Fruit fly (Drosophila melanogaster): ENCODE measurements around the gene CG14736.

CG14736 gene

DNA sequence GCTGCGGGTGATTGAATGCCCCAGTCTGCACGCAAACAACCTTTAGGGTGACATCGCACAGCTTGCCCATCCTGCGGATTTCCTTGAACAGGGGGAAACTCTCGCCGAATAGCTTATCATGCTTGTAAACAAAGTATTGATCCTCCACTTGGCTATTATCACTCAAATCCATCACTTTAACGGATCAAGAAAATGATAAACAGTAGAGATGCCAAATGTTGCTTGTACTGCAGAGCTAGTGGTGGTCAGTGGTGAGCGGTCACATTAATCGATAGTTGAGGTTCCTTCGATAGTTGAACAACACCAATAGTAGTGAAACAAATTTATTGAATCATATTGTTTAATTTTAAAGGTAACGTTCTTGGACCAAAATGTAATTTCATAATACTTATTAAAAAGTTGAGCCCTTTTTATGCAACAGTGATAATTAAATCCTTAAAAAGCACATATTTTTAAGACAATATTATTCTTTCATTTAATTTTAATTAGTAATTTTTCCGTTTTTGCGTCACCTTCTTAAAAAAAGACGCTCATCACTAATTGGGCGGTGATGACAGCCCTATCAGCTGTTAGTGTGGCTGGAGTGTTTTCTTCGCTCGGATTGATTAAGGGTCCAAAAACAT is 30.0 kb upstream of the CG14736 start, which contains the start of the genes KLHL18 and GCC185 (continued):
- TF ChIP-seq Ets97D (GFP tag; optimal IDR thresholded peaks at IDR 0.05) (peak; percentile 34), CG6765 (GFP tag; optimal IDR thresholded peaks at IDR 0.05) (no peak), Aef1 (GFP tag; IDR thresholded peaks at IDR 0.05) (peak; percentile 82), CG6175 (GFP tag; IDR thresholded peaks at IDR 0.05) (no peak), CG7357 (GFP tag; IDR thresholded peaks at IDR 0.05) (0 out of 3 replicates have a peak, but pooled peaks have one; percentile 17), tll (GFP tag; optimal IDR thresholded peaks at IDR 0.05) (peak; percentile 26 to 97), Asciz (GFP tag; optimal IDR thresholded peaks at IDR 0.05) (no peak), maf-S (GFP tag; optimal IDR thresholded peaks at IDR 0.05) (peak; percentile 62), vnd (GFP tag; IDR thresholded peaks at IDR 0.05; ENCODE audit: partially characterized antibody) (peak; percentile 83), CG2875 (GFP tag; optimal IDR thresholded peaks at IDR 0.05) (no peak), cato (GFP tag; optimal IDR thresholded peaks at IDR 0.05; ENCODE audit: borderline replicate concordance) (peak; percentile 71), bsh (GFP tag; optimal IDR thresholded peaks at IDR 0.05) (peak in 1 of 2 experiments; percentile 61), GATAe (GFP tag; conservative IDR thresholded peaks at IDR 0.05) (0 out of 2 replicates have a peak, but pooled peaks have one; percentile 42), CG9797 (GFP tag; optimal IDR thresholded peaks at IDR 0.05) (peak; percentile 40), tin (GFP tag; optimal IDR thresholded peaks at IDR 0.05) (peak; percentile 83), CG1832 (GFP tag; optimal IDR thresholded peaks at IDR 0.05) (no peak), CG10274 (GFP tag; optimal IDR thresholded peaks at IDR 0.05) (no peak), Dref (GFP tag; IDR thresholded peaks at IDR 0.05) (peak; percentile 66), CG30020 (tag; optimal IDR thresholded peaks at IDR 0.05) (peak; percentile 68), CG1647 (GFP tag; optimal IDR thresholded peaks at IDR 0.05) (peak; percentile 66), MTF-1 (GFP tag; optimal IDR thresholded peaks at IDR 0.05; ENCODE audit: borderline replicate concordance) (no peak), Max (GFP tag; optimal IDR thresholded peaks at IDR 0.05) (peak; percentile 78), HmgD (GFP tag; optimal IDR thresholded peaks at IDR 0.05) (peak; percentile 31), CG4707 (GFP tag; optimal IDR thresholded peaks at IDR 0.05) (no peak), CG8290 (GFP tag; optimal IDR thresholded peaks at IDR 0.05) (peak; percentile 67), CG8290 (tag; optimal IDR thresholded peaks at IDR 0.05) (no peak), CG18262 (tag; optimal IDR thresholded peaks at IDR 0.05) (peak; percentile 72), sob (GFP tag; IDR thresholded peaks at IDR 0.05) (peak; percentile 81), CG13894 (tag; optimal IDR thresholded peaks at IDR 0.05) (no peak), CG8089 (GFP tag; optimal IDR thresholded peaks at IDR 0.05) (peak; percentile 23), cad (GFP tag; optimal IDR thresholded peaks at IDR 0.05) (no peak), CG17385 (GFP tag; optimal IDR thresholded peaks at IDR 0.05) (no peak), CG13775 (GFP tag; optimal IDR thresholded peaks at IDR 0.05) (peak; percentile 81), dmrt99B (tag; optimal IDR thresholded peaks at IDR 0.05) (no peak), CG4424 (GFP tag; optimal IDR thresholded peaks at IDR 0.05) (peak; percentile 78), CG9215 (GFP tag; IDR thresholded peaks at IDR 0.05) (peak; percentile 86), pita (GFP tag; optimal IDR thresholded peaks at IDR 0.05) (no peak), CG6854 (GFP tag; optimal IDR thresholded peaks at IDR 0.05) (no peak), CG32532 (GFP tag; IDR thresholded peaks at IDR 0.05) (peak; percentile 71), Antp (GFP tag; optimal IDR thresholded peaks at IDR 0.05) (peak; percentile 28), fd64A (GFP tag; optimal IDR thresholded peaks at IDR 0.05) (no peak), CG16779 (GFP tag; IDR thresholded peaks at IDR 0.05) (no peak), fd3F (GFP tag; optimal IDR thresholded peaks at IDR 0.05) (peak; percentile 62), CG13424 (tag; optimal IDR thresholded peaks at IDR 0.05) (peak; percentile 73), emc (GFP tag; optimal IDR thresholded peaks at IDR 0.05) (no peak), CG11723 (GFP tag; optimal IDR thresholded peaks at IDR 0.05) (no peak), ab (GFP tag; optimal IDR thresholded peaks at IDR 0.05) (no peak), Dip3 (GFP tag; optimal IDR thresholded peaks at IDR 0.05) (peak; percentile 66), CG32767 (GFP tag; IDR thresholded peaks at IDR 0.05) (no peak), CG10147 (GFP tag; optimal IDR thresholded peaks at IDR 0.05) (peak; percentile 77)
